Fruit fly (Drosophila melanogaster) Kc167 (cell line): ENCODE measurements around the gene Cpr78Cc.

Source experiments
- Myc ChIP-seq: fragments of >200 bp; optimal IDR thresholded peaks from 2 replicates; lab custom pipeline; 2017; ENCODE audit warnings: missing external identifiers
- Sin3A ChIP-seq: fragments of >200 bp; optimal IDR thresholded peaks from 2 replicates; lab custom pipeline; 2018; ENCODE audit warnings: missing external identifiers
- h ChIP-seq: fragments of >200 bp; optimal IDR thresholded peaks from 3 replicates; lab custom pipeline; 2018; ENCODE audit warnings: missing external identifiers
- insv ChIP-seq: fragments of >200 bp; optimal IDR thresholded peaks from 3 replicates; lab custom pipeline; 2018; ENCODE audit warnings: missing external identifiers
- psq ChIP-seq: fragments of >200 bp; optimal IDR thresholded peaks from 2 replicates; lab custom pipeline; 2017; ENCODE audit warnings: missing external identifiers
- ttk ChIP-seq: sonication (Bioruptor generic); optimal IDR thresholded peaks from 2 replicates; lab custom pipeline; 2017; ENCODE audit warnings: missing external identifiers

DNA sequence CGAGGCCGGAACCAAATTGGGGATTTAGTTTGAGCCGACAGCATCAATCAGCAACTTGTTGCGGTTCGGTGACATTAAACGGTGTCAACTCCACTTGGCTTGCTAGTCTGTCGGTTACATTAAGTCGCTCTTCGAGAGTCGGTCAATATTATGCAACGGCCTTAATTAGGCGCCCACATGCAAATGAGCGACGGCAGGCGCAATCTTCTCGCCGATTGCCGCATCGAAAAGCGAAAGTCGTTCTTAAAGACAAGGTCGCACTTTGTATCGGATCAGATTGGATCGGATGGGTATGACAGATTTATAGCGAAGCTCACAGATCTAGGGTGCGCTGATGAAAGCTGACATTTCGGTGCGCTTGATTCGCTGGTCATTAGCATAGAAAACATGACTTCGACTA lies 9.3 kb upstream of the Cpr78Cc start:
- no peak for TF ChIP-seq psq (lab: Kevin White, UChicago)
- no peak for TF ChIP-seq h (lab: Kevin White, UChicago)
- no peak for TF ChIP-seq Myc (lab: Kevin White, UChicago)
- TF ChIP-seq insv (lab: Kevin White, UChicago), result no peak
- no peak for TF ChIP-seq Sin3A (lab: Kevin White, UChicago)
- TF ChIP-seq ttk (lab: Kevin White, UChicago), result no peak
